Worm (Caenorhabditis elegans) whole organism, late embryonic: ENCODE measurements around the gene C14B4.2.

Experiments
- T23F11.4 ChIP-seq: fragments of 200-800 bp; sonication (Bioruptor generic); optimal IDR thresholded peaks from 2 replicates; lab custom pipeline; 2018; ENCODE audit warnings: mild to moderate bottlenecking, missing genetic modification characterization, missing compliant biosample characterization
- madf-2 ChIP-seq: sonication (generic microtip); optimal IDR thresholded peaks from 2 replicates; lab custom pipeline; 2017; ENCODE audit warnings: missing genetic modification characterization, missing compliant biosample characterization
- pqm-1 ChIP-seq: sonication (generic microtip); optimal IDR thresholded peaks from 2 replicates; lab custom pipeline; 2016; ENCODE audit warnings: missing genetic modification characterization, missing compliant biosample characterization

DNA sequence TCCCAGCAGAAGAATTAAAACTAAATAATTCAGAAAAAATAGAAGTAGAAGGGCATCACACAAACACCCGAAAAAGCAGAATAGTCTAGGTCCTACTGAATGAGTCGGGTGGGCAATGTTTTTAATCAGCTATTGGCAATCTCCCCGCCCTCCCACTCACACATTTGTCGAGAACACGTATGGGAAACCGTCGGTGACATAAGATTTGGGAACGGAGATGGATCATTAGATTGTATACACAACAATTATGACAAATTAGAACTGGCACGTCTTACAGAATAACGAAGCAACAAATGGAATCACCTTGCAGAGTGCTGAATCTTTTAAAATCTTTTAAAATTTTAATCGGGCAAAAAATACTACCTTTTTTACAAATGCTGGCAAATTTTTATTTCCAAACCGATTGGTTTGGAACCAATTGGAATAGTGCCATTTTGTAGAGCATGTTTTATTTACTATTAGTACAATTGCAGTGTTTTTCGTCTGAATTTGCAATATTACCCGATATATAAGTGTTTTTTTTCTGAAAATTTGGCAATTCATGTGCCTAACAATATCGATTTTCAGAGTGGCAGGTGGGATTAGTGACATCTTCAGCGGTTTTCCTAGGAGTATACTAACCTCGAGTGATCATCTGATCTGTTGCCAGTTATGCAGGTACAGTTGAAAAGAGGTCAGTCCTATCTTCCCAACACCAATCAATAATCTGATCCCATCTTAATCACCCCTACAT is 74.2 kb downstream of the C14B4.2 start, which contains the start of the genes F55C9.3 and fbxb-57:
- no peak for TF ChIP-seq pqm-1 (tag; lab: Kevin White, UChicago)
- no peak for TF ChIP-seq T23F11.4 (GFP tag; lab: Kevin White, UChicago)
- TF ChIP-seq madf-2, result no peak
